Fruit fly (Drosophila melanogaster) whole organism, embryonic: ENCODE results near the gene fbl.

Experiments
- Ada2b ChIP-seq: fragments of 200-800 bp; sonication (Bioruptor generic); IDR thresholded peaks from 2 replicates; pipeline ENCODE4 v1.3.6; 2022; ENCODE audit warnings: missing biosample characterization, missing genetic modification characterization
- Adf1 ChIP-seq: fragments of 200-800 bp; sonication (Bioruptor generic); IDR thresholded peaks from 2 replicates; pipeline ENCODE4 v1.3.6; 2022; ENCODE audit warnings: missing biosample characterization, missing genetic modification characterization
- Atf-2 ChIP-seq: fragments of 200-800 bp; sonication (Bioruptor generic); optimal IDR thresholded peaks from 2 replicates; lab custom pipeline; 2016; ENCODE audit warnings: missing biosample characterization, missing genetic modification characterization
- B-H1 ChIP-seq: fragments of 200-800 bp; sonication (Bioruptor generic); IDR thresholded peaks from 3 replicates; pipeline ENCODE4 v1.3.6; 2022; ENCODE audit warnings: missing biosample characterization, missing genetic modification characterization
- BtbVII ChIP-seq: fragments of 200-800 bp; sonication (Bioruptor generic); optimal IDR thresholded peaks from 3 replicates; lab custom pipeline; 2017; ENCODE audit warnings: missing biosample characterization, mild to moderate bottlenecking, missing genetic modification characterization
- CG10267 ChIP-seq: fragments of 200-800 bp; sonication (Bioruptor generic); optimal IDR thresholded peaks from 2 replicates; lab custom pipeline; 2018; ENCODE audit warnings: missing biosample characterization, mild to moderate bottlenecking, missing genetic modification characterization, moderate library complexity
- CG10321 ChIP-seq: fragments of 200-800 bp; sonication (Bioruptor generic); IDR thresholded peaks from 2 replicates; pipeline ENCODE4 v1.3.6; 2022; ENCODE audit warnings: missing biosample characterization, missing genetic modification characterization
- CG11504 ChIP-seq: fragments of 200-800 bp; sonication (Bioruptor generic); optimal IDR thresholded peaks from 3 replicates; lab custom pipeline; 2019; ENCODE audit warnings: missing biosample characterization, mild to moderate bottlenecking, missing genetic modification characterization, moderate library complexity
- CG11560 ChIP-seq: fragments of 200-800 bp; sonication (Bioruptor generic); IDR thresholded peaks from 3 replicates; pipeline ENCODE4 v1.3.6; 2022; ENCODE audit warnings: missing biosample characterization, missing genetic modification characterization
- CG12155 ChIP-seq: fragments of 200-800 bp; sonication (Bioruptor generic); optimal IDR thresholded peaks from 3 replicates; lab custom pipeline; 2016; ENCODE audit warnings: missing biosample characterization, missing genetic modification characterization
- CG12236 ChIP-seq: fragments of 200-800 bp; sonication (Bioruptor generic); optimal IDR thresholded peaks from 2 replicates; lab custom pipeline; 2016; ENCODE audit warnings: missing biosample characterization, missing genetic modification characterization
- CG12659 ChIP-seq: fragments of 200-800 bp; sonication (Bioruptor generic); optimal IDR thresholded peaks from 3 replicates; lab custom pipeline; 2017; ENCODE audit warnings: mild to moderate bottlenecking, missing biosample characterization, missing genetic modification reagents, missing genetic modification characterization
- CG13287 ChIP-seq: fragments of 200-800 bp; sonication (Bioruptor generic); IDR thresholded peaks from 2 replicates; pipeline ENCODE4 v1.3.6; 2022; ENCODE audit warnings: missing biosample characterization, missing genetic modification characterization; ENCODE audit not compliant: partially characterized antibody
- CG1647 ChIP-seq: fragments of 200-800 bp; sonication (Bioruptor generic); optimal IDR thresholded peaks from 3 replicates; lab custom pipeline; 2016; ENCODE audit warnings: missing biosample characterization, missing genetic modification characterization
- CG16779 ChIP-seq: fragments of 200-800 bp; sonication (Bioruptor generic); IDR thresholded peaks from 2 replicates; pipeline ENCODE4 v1.3.6; 2022; ENCODE audit warnings: missing biosample characterization, missing genetic modification characterization
- CG17186 ChIP-seq: fragments of 200-800 bp; sonication (Bioruptor generic); optimal IDR thresholded peaks from 3 replicates; lab custom pipeline; 2017; ENCODE audit warnings: missing biosample characterization, missing genetic modification reagents, missing genetic modification characterization
- CG17802 ChIP-seq: fragments of 200-800 bp; sonication (Bioruptor generic); optimal IDR thresholded peaks from 2 replicates; lab custom pipeline; 2018; ENCODE audit warnings: missing biosample characterization, mild to moderate bottlenecking, missing genetic modification characterization, moderate library complexity
- CG18262 ChIP-seq: fragments of 200-800 bp; optimal IDR thresholded peaks from 3 replicates; lab custom pipeline; 2019; ENCODE audit warnings: missing biosample characterization, mild to moderate bottlenecking, missing genetic modification characterization, moderate library complexity
- CG1832 ChIP-seq: fragments of 200-800 bp; sonication (Bioruptor generic); optimal IDR thresholded peaks from 2 replicates; lab custom pipeline; 2017; ENCODE audit warnings: missing biosample characterization, mild to moderate bottlenecking, missing genetic modification characterization, inconsistent platforms
- CG18476 ChIP-seq: fragments of 200-800 bp; sonication (Bioruptor generic); optimal IDR thresholded peaks from 2 replicates; lab custom pipeline; 2016; ENCODE audit warnings: missing biosample characterization, mild to moderate bottlenecking, missing genetic modification characterization
- CG2120 ChIP-seq: fragments of 200-800 bp; sonication (Bioruptor generic); optimal IDR thresholded peaks from 3 replicates; lab custom pipeline; 2016; ENCODE audit warnings: missing biosample characterization, missing genetic modification characterization
- CG2129 ChIP-seq: fragments of 200-800 bp; sonication (Bioruptor generic); IDR thresholded peaks from 2 replicates; pipeline ENCODE4 v1.3.6; 2022; ENCODE audit warnings: missing biosample characterization, missing genetic modification characterization; ENCODE audit not compliant: partially characterized antibody
- CG34224 ChIP-seq: fragments of 200-800 bp; sonication (Bioruptor generic); IDR thresholded peaks from 3 replicates; pipeline ENCODE4 v1.3.6; 2022; ENCODE audit warnings: missing biosample characterization, missing genetic modification characterization; ENCODE audit not compliant: partially characterized antibody
- CG34376 ChIP-seq: fragments of 200-800 bp; sonication (Bioruptor generic); optimal IDR thresholded peaks from 2 replicates; lab custom pipeline; 2018; ENCODE audit warnings: missing biosample characterization, mild to moderate bottlenecking, missing genetic modification characterization
- CG6813 ChIP-seq: fragments of 200-800 bp; sonication (Bioruptor generic); optimal IDR thresholded peaks from 2 replicates; lab custom pipeline; 2017; ENCODE audit warnings: missing biosample characterization, missing genetic modification characterization, mild to moderate bottlenecking, moderate library complexity, missing genetic modification reagents
- CG8089 ChIP-seq: fragments of 200-800 bp; sonication (Bioruptor generic); optimal IDR thresholded peaks from 3 replicates; lab custom pipeline; 2016; ENCODE audit warnings: missing biosample characterization, missing genetic modification characterization
- CG9437 ChIP-seq: fragments of 200-800 bp; sonication (Bioruptor generic); optimal IDR thresholded peaks from 2 replicates; lab custom pipeline; 2018; ENCODE audit warnings: missing biosample characterization, mild to moderate bottlenecking, missing genetic modification characterization
- CHES-1-like ChIP-seq: fragments of 200-800 bp; sonication (Bioruptor generic); optimal IDR thresholded peaks from 2 replicates; lab custom pipeline; 2016; ENCODE audit warnings: missing biosample characterization, missing genetic modification characterization
- Deaf1 ChIP-seq: fragments of 200-800 bp; optimal IDR thresholded peaks from 3 replicates; lab custom pipeline; 2019; ENCODE audit warnings: missing biosample characterization, mild to moderate bottlenecking, missing genetic modification characterization, moderate library complexity
- Dp ChIP-seq: fragments of 200-800 bp; sonication (Bioruptor generic); optimal IDR thresholded peaks from 2 replicates; lab custom pipeline; 2018; ENCODE audit warnings: missing biosample characterization, mild to moderate bottlenecking, missing genetic modification characterization, moderate library complexity
- Dref ChIP-seq: fragments of 200-800 bp; sonication (Bioruptor generic); IDR thresholded peaks from 2 replicates; pipeline ENCODE4 v1.3.6; 2022; ENCODE audit warnings: missing biosample characterization, missing genetic modification characterization
- Fer1 ChIP-seq: fragments of 200-800 bp; sonication (Bioruptor generic); optimal IDR thresholded peaks from 2 replicates; lab custom pipeline; 2017; ENCODE audit warnings: missing biosample characterization, mild to moderate bottlenecking, missing genetic modification characterization
- HmgD ChIP-seq: fragments of 200-800 bp; sonication (Bioruptor generic); optimal IDR thresholded peaks from 3 replicates; lab custom pipeline; 2016; ENCODE audit warnings: missing biosample characterization, missing genetic modification characterization
- HmgZ ChIP-seq: fragments of 200-800 bp; sonication (Bioruptor generic); optimal IDR thresholded peaks from 2 replicates; lab custom pipeline; 2018; ENCODE audit warnings: missing biosample characterization, mild to moderate bottlenecking, missing genetic modification characterization
- Med ChIP-seq: fragments of 200-800 bp; sonication (Bioruptor generic); peaks from one replicate; lab custom pipeline; 2016; ENCODE audit warnings: missing biosample characterization, missing genetic modification characterization, mild to moderate bottlenecking, inconsistent platforms, moderate library complexity
- NfI ChIP-seq: fragments of 200-800 bp; sonication (Bioruptor generic); optimal IDR thresholded peaks from 3 replicates; lab custom pipeline; 2018; ENCODE audit warnings: missing biosample characterization, mild to moderate bottlenecking, missing genetic modification characterization, moderate library complexity
- Rfx ChIP-seq: fragments of 200-800 bp; sonication (Bioruptor generic); IDR thresholded peaks from 2 replicates; pipeline ENCODE4 v1.3.6; 2022; ENCODE audit warnings: missing biosample characterization, missing genetic modification characterization
- Sry-δ ChIP-seq: fragments of 200-800 bp; sonication (Bioruptor generic); optimal IDR thresholded peaks from 2 replicates; lab custom pipeline; 2016; ENCODE audit warnings: missing biosample characterization, missing genetic modification characterization
- Vsx1 ChIP-seq: fragments of 200-800 bp; sonication (Bioruptor generic); optimal IDR thresholded peaks from 2 replicates; lab custom pipeline; 2017; ENCODE audit warnings: missing biosample characterization, mild to moderate bottlenecking, missing genetic modification characterization, missing genetic modification reagents
- YL-1 ChIP-seq: fragments of 200-800 bp; sonication (Bioruptor generic); optimal IDR thresholded peaks from 3 replicates; lab custom pipeline; 2017; ENCODE audit warnings: missing biosample characterization, mild to moderate bottlenecking, missing genetic modification characterization
- crp ChIP-seq, 2 experiments: fragments of 200-800 bp; sonication (Bioruptor generic); optimal IDR thresholded peaks; 2 replicates in 1 of 2; 3 replicates in 1 of 2; lab custom pipeline; 2017; ENCODE audit warnings: missing biosample characterization in 2 of 2, missing genetic modification characterization in 2 of 2, mild to moderate bottlenecking in 1 of 2, moderate library complexity in 1 of 2
- emc ChIP-seq: fragments of 200-800 bp; sonication (Bioruptor generic); optimal IDR thresholded peaks from 2 replicates; lab custom pipeline; 2016; ENCODE audit warnings: missing biosample characterization, missing genetic modification characterization
- gfzf ChIP-seq: fragments of 200-800 bp; sonication (Bioruptor generic); optimal IDR thresholded peaks from 2 replicates; lab custom pipeline; 2016; ENCODE audit warnings: missing biosample characterization, mild to moderate bottlenecking, missing genetic modification characterization, moderate library complexity
- jing ChIP-seq: fragments of 200-800 bp; sonication (Bioruptor generic); optimal IDR thresholded peaks from 2 replicates; lab custom pipeline; 2018; ENCODE audit warnings: missing biosample characterization, mild to moderate bottlenecking, missing genetic modification characterization
- lab ChIP-seq: fragments of 200-800 bp; sonication (Bioruptor generic); optimal IDR thresholded peaks from 3 replicates; lab custom pipeline; 2017; ENCODE audit warnings: missing biosample characterization, missing genetic modification characterization, mild to moderate bottlenecking, moderate library complexity, missing genetic modification reagents
- pho ChIP-seq: fragments of 200-800 bp; sonication (Bioruptor generic); optimal IDR thresholded peaks from 2 replicates; lab custom pipeline; 2016; ENCODE audit warnings: missing biosample characterization, missing genetic modification characterization
- pros ChIP-seq: fragments of 200-800 bp; sonication (Bioruptor generic); optimal IDR thresholded peaks from 3 replicates; lab custom pipeline; 2019; ENCODE audit warnings: missing biosample characterization, mild to moderate bottlenecking, missing genetic modification characterization, moderate library complexity
- schlank ChIP-seq: fragments of 200-800 bp; sonication (Bioruptor generic); optimal IDR thresholded peaks from 2 replicates; lab custom pipeline; 2018; ENCODE audit warnings: missing biosample characterization, mild to moderate bottlenecking, missing genetic modification characterization
- sens ChIP-seq: fragments of 200-800 bp; sonication (Bioruptor generic); peaks from one replicate; lab custom pipeline; 2016; ENCODE audit warnings: missing biosample characterization, missing genetic modification characterization
- sna ChIP-seq: fragments of 200-800 bp; sonication (Bioruptor generic); IDR thresholded peaks from 2 replicates; pipeline ENCODE4 v1.3.6; 2022; ENCODE audit warnings: missing biosample characterization, missing genetic modification characterization; ENCODE audit not compliant: partially characterized antibody
- stwl ChIP-seq: fragments of 200-800 bp; sonication (Bioruptor generic); optimal IDR thresholded peaks from 3 replicates; lab custom pipeline; 2018; ENCODE audit warnings: missing biosample characterization, mild to moderate bottlenecking, missing genetic modification characterization, moderate library complexity

The fbl gene

dm6 chr3L:20393357-20393756 lies 9.1 kb downstream of the fbl start, which contains the start of gene CG33969:
Gene CG33969, minus strand, starts transcription at chr3L:20393553.
- no peak for TF ChIP-seq Adf1 (GFP tag; lab: Robert Waterston, UW)
- peak; percentile 62 for TF ChIP-seq CG17186 (GFP tag; lab: Kevin White, UChicago)
- no peak for TF ChIP-seq CG34376 (GFP tag; lab: Kevin White, UChicago)
- TF ChIP-seq CG2129 (GFP tag; lab: Robert Waterston, UW) = no peak
- TF ChIP-seq B-H1 (GFP tag; lab: Robert Waterston, UW) = no peak
- no peak for TF ChIP-seq CG12155 (GFP tag; lab: Kevin White, UChicago)
- peak; percentile 11 for TF ChIP-seq Deaf1
- no peak for TF ChIP-seq Ada2b (GFP tag; lab: Robert Waterston, UW)
- peak; percentile 87 for TF ChIP-seq stwl (tag; lab: Kevin White, UChicago)
- no peak for TF ChIP-seq CG17802
- no peak for TF ChIP-seq CG6813
- no peak for TF ChIP-seq schlank (tag; lab: Kevin White, UChicago)
- no peak for TF ChIP-seq CG18262 (tag; lab: Kevin White, UChicago)
- no peak for TF ChIP-seq CG11560
- peak; percentile 58 for TF ChIP-seq CG9437 (GFP tag; lab: Kevin White, UChicago)
- TF ChIP-seq BtbVII (GFP tag; lab: Kevin White, UChicago) = no peak
- no peak for TF ChIP-seq CG16779 (GFP tag; lab: Robert Waterston, UW)
- peak; percentile 94 for TF ChIP-seq CG10267 (tag; lab: Kevin White, UChicago)
- peak; percentile 64 for TF ChIP-seq Dref
- TF ChIP-seq Med (GFP tag; lab: Kevin White, UChicago) = peak; percentile 65
- peak; percentile 3 for TF ChIP-seq lab (GFP tag; lab: Kevin White, UChicago)
- no peak for TF ChIP-seq CG1832 (GFP tag; lab: Kevin White, UChicago)
- TF ChIP-seq sna (GFP tag; lab: Robert Waterston, UW) = no peak
- TF ChIP-seq CG34224 (GFP tag; lab: Robert Waterston, UW) = peak; percentile 49; the same call in 1 of the 3 replicates
- TF ChIP-seq Vsx1 = peak; percentile 20
- TF ChIP-seq Rfx = no peak
- no peak for TF ChIP-seq emc (GFP tag; lab: Kevin White, UChicago)
- no peak for TF ChIP-seq CG18476 (GFP tag; lab: Kevin White, UChicago)
- TF ChIP-seq gfzf (GFP tag; lab: Kevin White, UChicago) = peak; percentile 29
- TF ChIP-seq HmgZ (tag; lab: Kevin White, UChicago) = peak; percentile 28
- peak; percentile 70 for TF ChIP-seq sens (GFP tag; lab: Kevin White, UChicago)
- TF ChIP-seq Sry-δ (GFP tag; lab: Kevin White, UChicago) = peak; percentile 40
- no peak for TF ChIP-seq Fer1 (GFP tag; lab: Kevin White, UChicago)
- TF ChIP-seq CG1647 = no peak
- peak; percentile 44 for TF ChIP-seq Dp (GFP tag; lab: Kevin White, UChicago)
- TF ChIP-seq CG8089 (GFP tag; lab: Kevin White, UChicago) = no peak
- no peak for TF ChIP-seq Atf-2
- peak; percentile 22 for TF ChIP-seq CG12659 (GFP tag; lab: Kevin White, UChicago)
- TF ChIP-seq CG13287 (GFP tag; lab: Robert Waterston, UW) = peak; percentile 58
- peak; percentile 29 for TF ChIP-seq CG11504 (tag; lab: Kevin White, UChicago)
- TF ChIP-seq CG12236 (GFP tag; lab: Kevin White, UChicago) = no peak
- no peak for TF ChIP-seq NfI (GFP tag; lab: Kevin White, UChicago)
- peak; percentile 58 for TF ChIP-seq YL-1 (GFP tag; lab: Kevin White, UChicago)
- TF ChIP-seq crp (GFP tag; optimal IDR thresholded peaks at IDR 0.05; lab: Kevin White, UChicago) = peak in 1 of 2 experiments; percentile 35
- TF ChIP-seq CG10321 (GFP tag; lab: Robert Waterston, UW) = no peak
- TF ChIP-seq CHES-1-like (GFP tag; lab: Kevin White, UChicago) = no peak
- TF ChIP-seq jing (GFP tag; lab: Kevin White, UChicago) = no peak
- no peak for TF ChIP-seq pros (GFP tag; lab: Kevin White, UChicago)
- TF ChIP-seq HmgD (GFP tag; lab: Kevin White, UChicago) = no peak
- no peak for TF ChIP-seq pho
- TF ChIP-seq CG2120 (GFP tag; lab: Kevin White, UChicago) = peak; percentile 16
